Worm (Caenorhabditis elegans): ENCODE measurements around the gene grl-12.

grl-12 gene

ce11 chrV:8626406-8626805, 10.4 kb downstream of the grl-12 start:
- TF ChIP-seq unc-62 (GFP tag; optimal IDR thresholded peaks at IDR 0.05 in 1 of 2) = peak in 1 of 2 experiments; percentile 50
- TF ChIP-seq unc-62 (tag; optimal IDR thresholded peaks at IDR 0.05) = no peak
- no peak for TF ChIP-seq ZK546.5 (tag; optimal IDR thresholded peaks at IDR 0.05)
- TF ChIP-seq ceh-20 (GFP tag; IDR thresholded peaks at IDR 0.05) = peak; percentile 61; the same call in 1 of the 2 replicates

ce11 chrV:8623754-8624153, 13.1 kb downstream of the grl-12 start, which contains the start of gene F41E6.17:
TSS of gene F41E6.17 (plus strand) at chrV:8624101.
- TF ChIP-seq hlh-30 (tag; optimal IDR thresholded peaks at IDR 0.05; ENCODE audit: insufficient read depth) = peak; percentile 15
- no peak for TF ChIP-seq egl-27 (tag; optimal IDR thresholded peaks at IDR 0.05)
- TF ChIP-seq nhr-237 (tag; optimal IDR thresholded peaks at IDR 0.05) = no peak
- no peak for TF ChIP-seq mdl-1 (tag; optimal IDR thresholded peaks at IDR 0.05)
- no peak for TF ChIP-seq mes-2 (tag; optimal IDR thresholded peaks at IDR 0.05; ENCODE audit: poor library complexity, severe bottlenecking)

DNA sequence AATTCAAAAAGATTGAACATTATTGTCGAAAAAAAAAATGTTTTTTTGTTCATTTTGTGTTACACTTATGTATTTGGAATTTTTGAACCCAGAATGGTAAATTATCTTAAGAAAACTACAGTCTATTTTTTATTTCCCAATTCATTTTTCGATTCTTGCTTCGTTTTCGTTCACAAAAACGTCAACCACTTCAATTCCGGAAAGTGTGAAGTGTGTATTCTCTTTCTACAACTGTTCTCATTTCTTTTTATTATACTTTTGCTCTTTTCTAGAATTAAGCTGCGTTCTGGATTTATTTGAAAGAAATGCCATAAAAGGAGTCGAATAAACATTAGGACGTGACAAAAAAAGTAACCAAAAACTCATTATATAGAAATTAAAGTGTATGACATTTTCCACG, 14.5 kb downstream of the grl-12 start, which contains the start of gene F41E6.1:
F41E6.1 (plus strand) TSS at position 301 of the 400 bp plus-strand sequence.
- TF ChIP-seq tag-97 (GFP tag; IDR thresholded peaks at IDR 0.05) (no peak), Y75B8A.6 (GFP tag; IDR thresholded peaks at IDR 0.05) (no peak), daf-8 (GFP tag; IDR thresholded peaks at IDR 0.05) (no peak), hlh-11 (tag; optimal IDR thresholded peaks at IDR 0.05) (no peak), ceh-82 (tag; optimal IDR thresholded peaks at IDR 0.05) (no peak), nhr-111 (GFP tag; optimal IDR thresholded peaks at IDR 0.05) (no peak), T26A8.4 (GFP tag; IDR thresholded peaks at IDR 0.05) (no peak), mxl-2 (GFP tag; conservative IDR thresholded peaks at IDR 0.05) (no peak), rbr-2 (tag; optimal IDR thresholded peaks at IDR 0.05) (no peak), F49E8.2 (tag; optimal IDR thresholded peaks at IDR 0.05; ENCODE audit: borderline replicate concordance) (no peak), ZK337.2 (GFP tag; IDR thresholded peaks at IDR 0.05) (no peak), F26F4.8 (GFP tag; conservative IDR thresholded peaks at IDR 0.05) (no peak), dmd-9 (GFP tag; IDR thresholded peaks at IDR 0.05) (no peak)

DNA sequence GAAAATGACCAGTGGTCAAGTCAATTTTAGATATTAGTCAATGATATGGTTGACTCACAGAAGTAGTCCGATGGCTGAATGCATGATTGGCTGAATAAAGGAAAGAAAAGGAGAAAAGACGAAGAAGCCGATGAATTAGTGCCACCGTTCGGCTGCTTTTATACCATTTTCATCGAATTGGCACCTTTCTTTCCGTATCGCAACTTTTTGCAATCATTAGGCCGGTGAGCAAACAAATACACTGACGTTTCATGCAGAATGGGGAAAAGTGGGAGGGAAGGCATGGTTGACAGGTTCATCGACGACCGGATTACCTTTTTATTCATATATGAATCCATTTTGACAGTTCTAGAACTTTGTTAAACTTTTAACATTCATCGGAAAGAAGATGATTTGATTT, 15.6 kb downstream of the grl-12 start, which contains the start of gene idpc-2:
idpc-2 (minus strand) TSS at position 101 of the 400 bp plus-strand sequence.
- no peak for TF ChIP-seq hlh-30 (tag; optimal IDR thresholded peaks at IDR 0.05; ENCODE audit: insufficient read depth)
- no peak for TF ChIP-seq duxl-1 (tag; optimal IDR thresholded peaks at IDR 0.05; ENCODE audit: poor library complexity)
- TF ChIP-seq ZK546.5 (tag; optimal IDR thresholded peaks at IDR 0.05) = no peak
- TF ChIP-seq tra-1 (GFP tag; IDR thresholded peaks at IDR 0.05) = no peak
- no peak for TF ChIP-seq aha-1 (tag)
- TF ChIP-seq ZK337.2 (GFP tag; IDR thresholded peaks at IDR 0.05) = no peak
- TF ChIP-seq nhr-25 (tag; optimal IDR thresholded peaks at IDR 0.05; ENCODE audit: borderline replicate concordance, insufficient read depth) = no peak
- TF ChIP-seq tag-97 (GFP tag; IDR thresholded peaks at IDR 0.05) = no peak
- TF ChIP-seq nhr-6 (tag; optimal IDR thresholded peaks at IDR 0.05) = no peak
- no peak for TF ChIP-seq daf-19 (GFP tag; conservative IDR thresholded peaks at IDR 0.05)
- no peak for TF ChIP-seq ctbp-1 (GFP tag; IDR thresholded peaks at IDR 0.05)

ce11 chrV:8618738-8619137, 18.1 kb downstream of the grl-12 start, which contains the start of gene grd-5:
TSS of gene grd-5 (plus strand) at chrV:8619032.
- TF ChIP-seq nhr-11 (tag; optimal IDR thresholded peaks at IDR 0.05) (no peak), tag-97 (GFP tag; IDR thresholded peaks at IDR 0.05) (no peak), F26F4.8 (GFP tag; conservative IDR thresholded peaks at IDR 0.05) (no peak), gei-8 (GFP tag; optimal IDR thresholded peaks at IDR 0.05) (no peak), F44E2.7 (GFP tag; IDR thresholded peaks at IDR 0.05) (no peak), set-16 (GFP tag; IDR thresholded peaks at IDR 0.05) (no peak), aha-1 (tag) (peak; percentile 79)
